Worm (Caenorhabditis elegans) whole organism, midembryonic: ENCODE results near the gene cyp-13A1.

Source experiments
- T22C8.4 ChIP-seq: fragments of 200-800 bp; sonication (Bioruptor generic); IDR thresholded peaks from 2 replicates; pipeline ENCODE4 v1.3.6; 2022; ENCODE audit warnings: missing genetic modification characterization, missing compliant biosample characterization
- flt-1 ChIP-seq: fragments of 200-800 bp; sonication (Bioruptor generic); IDR thresholded peaks from 2 replicates; pipeline ENCODE4 v1.3.6; 2022; ENCODE audit warnings: missing genetic modification characterization, missing compliant biosample characterization
- klf-2 ChIP-seq: fragments of 200-800 bp; sonication (Bioruptor generic); conservative IDR thresholded peaks from 2 replicates; pipeline ENCODE4 v1.3.6; 2022; ENCODE audit warnings: missing genetic modification reagents, missing genetic modification characterization, missing compliant biosample characterization
- med-1 ChIP-seq: sonication (generic microtip); optimal IDR thresholded peaks from 2 replicates; lab custom pipeline; 2017; ENCODE audit warnings: missing genetic modification characterization, mild to moderate bottlenecking, missing compliant biosample characterization, antibody characterized with exemption, missing genetic modification reagents; ENCODE audit not compliant: insufficient read depth
- ref-1 ChIP-seq: fragments of 200-800 bp; sonication (Bioruptor generic); conservative IDR thresholded peaks from 2 replicates; pipeline ENCODE4 v1.3.6; 2022; ENCODE audit warnings: missing genetic modification reagents, missing genetic modification characterization, missing compliant biosample characterization
- tab-1 ChIP-seq: fragments of 200-800 bp; sonication (Bioruptor generic); IDR thresholded peaks from 2 replicates; pipeline ENCODE4 v1.3.6; 2022; ENCODE audit warnings: missing genetic modification characterization, missing compliant biosample characterization
- ztf-23 ChIP-seq: fragments of 200-800 bp; sonication (Bioruptor generic); IDR thresholded peaks from 2 replicates; pipeline ENCODE4 v1.3.6; 2022; ENCODE audit warnings: missing genetic modification reagents, missing genetic modification characterization, missing compliant biosample characterization
- ztf-29 ChIP-seq: fragments of 200-800 bp; sonication (Bioruptor generic); IDR thresholded peaks from 2 replicates; pipeline ENCODE4 v1.3.6; 2022; ENCODE audit warnings: missing genetic modification reagents, missing genetic modification characterization, missing compliant biosample characterization

- TF ChIP-seq ztf-23 (GFP tag; lab: Robert Waterston, UW) (no peak), tab-1 (GFP tag; lab: Robert Waterston, UW) (no peak), flt-1 (GFP tag; lab: Robert Waterston, UW) (no peak), klf-2 (GFP tag; lab: Robert Waterston, UW) (no peak), ztf-29 (GFP tag; lab: Robert Waterston, UW) (no peak), ref-1 (GFP tag; lab: Robert Waterston, UW) (no peak), T22C8.4 (GFP tag; lab: Robert Waterston, UW) (no peak), med-1 (no peak)
These were observed 49.2 kb upstream of the cyp-13A1 start, which contains the start of gene ZK938.12 for ce11 chrII:9831033-9831432.
